In the genomic region with DNA sequence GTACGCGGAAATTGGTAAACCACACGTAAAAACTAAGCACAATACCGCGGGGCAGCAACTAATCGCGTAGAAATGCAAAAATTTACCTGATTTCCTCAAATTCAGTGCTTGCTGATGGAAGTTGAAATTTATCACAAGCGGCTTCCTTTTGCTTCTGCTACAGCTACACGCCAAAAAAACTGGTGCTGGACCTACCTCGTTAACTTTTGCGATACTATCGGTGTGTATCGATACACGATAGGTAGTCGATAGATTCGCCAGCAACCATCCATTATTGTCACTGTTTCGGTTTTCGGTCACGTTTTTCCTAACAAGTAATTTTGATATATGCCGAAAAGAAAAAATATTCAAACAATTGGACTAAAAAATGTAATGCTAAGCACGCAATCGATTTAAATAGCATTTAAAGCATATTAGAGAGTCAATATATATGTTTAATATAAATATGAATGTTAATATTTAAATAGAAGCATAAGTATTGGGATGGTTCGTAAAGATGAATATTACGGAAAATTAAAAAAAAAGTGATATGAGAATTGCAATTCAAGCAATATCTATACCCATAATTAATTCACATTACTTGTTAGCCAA, we compare ENCODE assay signal across 1 fruit fly cellular context.
TF ChIP-seq lines count a peak whose summit lies in the region.

Gene Sumo (minus strand): TSS at position 223 of the 591 bp plus-strand sequence.

TF ChIP-seq in whole organism, embryonic, 481 proteins besides CTCF, POLR2A, EP300 and RAD21 (continued from another document):
- TF ChIP-seq CG12299 (tag; optimal IDR thresholded peaks at IDR 0.05; lab: Kevin White, UChicago) (no peak), HLH54F (GFP tag; optimal IDR thresholded peaks at IDR 0.05; lab: Kevin White, UChicago) (no peak), hbn (GFP tag; IDR thresholded peaks at IDR 0.05; lab: Robert Waterston, UW; ENCODE audit: partially characterized antibody) (peak; percentile 96), fd102C (GFP tag; optimal IDR thresholded peaks at IDR 0.05; lab: Kevin White, UChicago) (no peak), CG9437 (GFP tag; optimal IDR thresholded peaks at IDR 0.05; lab: Kevin White, UChicago) (no peak), CG9817 (tag; optimal IDR thresholded peaks at IDR 0.05; lab: Kevin White, UChicago) (peak; percentile 27), ac (GFP tag; optimal IDR thresholded peaks at IDR 0.05; lab: Kevin White, UChicago) (no peak), pan (optimal IDR thresholded peaks at IDR 0.05; lab: Kevin White, UChicago) (no peak), pan (GFP tag; optimal IDR thresholded peaks at IDR 0.05 in 1 of 2, IDR thresholded peaks at IDR 0.05 in 1 of 2) (peak in 1 of 2 experiments; percentile 43), Sox100B (GFP tag; optimal IDR thresholded peaks at IDR 0.05; lab: Kevin White, UChicago) (peak; percentile 13), Usf (GFP tag; optimal IDR thresholded peaks at IDR 0.05; lab: Kevin White, UChicago) (peak; percentile 25), YL-1 (GFP tag; optimal IDR thresholded peaks at IDR 0.05; lab: Kevin White, UChicago) (peak; percentile 9), Ravus (GFP tag; IDR thresholded peaks at IDR 0.05; lab: Robert Waterston, UW) (no peak), CG14710 (tag; optimal IDR thresholded peaks at IDR 0.05; lab: Kevin White, UChicago) (peak; percentile 65), Sry-δ (GFP tag; optimal IDR thresholded peaks at IDR 0.05; lab: Kevin White, UChicago) (peak; percentile 91), CG1024 (GFP tag; IDR thresholded peaks at IDR 0.05; lab: Robert Waterston, UW) (0 out of 2 replicates have a peak, but pooled peaks have one; percentile 17), CG13287 (GFP tag; IDR thresholded peaks at IDR 0.05; lab: Robert Waterston, UW; ENCODE audit: partially characterized antibody) (peak; percentile 94), Dbx (GFP tag; IDR thresholded peaks at IDR 0.05; lab: Robert Waterston, UW) (peak; percentile 59; the same call in 2 of the 3 replicates), CG4854 (GFP tag; optimal IDR thresholded peaks at IDR 0.05; lab: Kevin White, UChicago) (no peak), aop (GFP tag; IDR thresholded peaks at IDR 0.05; lab: Robert Waterston, UW) (no peak), zfh1 (GFP tag; IDR thresholded peaks at IDR 0.05; lab: Robert Waterston, UW) (0 out of 3 replicates have a peak, but pooled peaks have one; percentile 26), sim (GFP tag; IDR thresholded peaks at IDR 0.05; lab: Robert Waterston, UW) (0 out of 2 replicates have a peak, but pooled peaks have one; percentile 11), H15 (GFP tag; IDR thresholded peaks at IDR 0.05; lab: Robert Waterston, UW) (0 out of 3 replicates have a peak, but pooled peaks have one; percentile 8), CG17612 (GFP tag; IDR thresholded peaks at IDR 0.05; lab: Robert Waterston, UW) (no peak), disco-r (GFP tag; optimal IDR thresholded peaks at IDR 0.05; lab: Kevin White, UChicago) (no peak), CG9797 (GFP tag; optimal IDR thresholded peaks at IDR 0.05; lab: Kevin White, UChicago) (peak; percentile 43), Hmr (GFP tag; optimal IDR thresholded peaks at IDR 0.05; lab: Kevin White, UChicago) (no peak), Doc3 (GFP tag; IDR thresholded peaks at IDR 0.05; lab: Robert Waterston, UW; ENCODE audit: partially characterized antibody) (peak; percentile 80), pzg (GFP tag; optimal IDR thresholded peaks at IDR 0.05; lab: Kevin White, UChicago) (peak; percentile 79), Elba2 (GFP tag; optimal IDR thresholded peaks at IDR 0.05; lab: Kevin White, UChicago) (no peak), her (GFP tag; optimal IDR thresholded peaks at IDR 0.05; lab: Kevin White, UChicago) (no peak), Atf3 (GFP tag; optimal IDR thresholded peaks at IDR 0.05; lab: Kevin White, UChicago) (no peak), CG12236 (GFP tag; optimal IDR thresholded peaks at IDR 0.05; lab: Kevin White, UChicago) (no peak), CG2875 (GFP tag; optimal IDR thresholded peaks at IDR 0.05; lab: Kevin White, UChicago) (no peak), Neu2 (GFP tag; optimal IDR thresholded peaks at IDR 0.05; lab: Kevin White, UChicago; ENCODE audit: borderline replicate concordance) (no peak), Antp (GFP tag; optimal IDR thresholded peaks at IDR 0.05; lab: Kevin White, UChicago) (no peak), wdn (GFP tag; IDR thresholded peaks at IDR 0.05; lab: Robert Waterston, UW) (no peak), Mad (GFP tag; optimal IDR thresholded peaks at IDR 0.05; lab: Kevin White, UChicago) (no peak), prd (optimal IDR thresholded peaks at IDR 0.05; lab: Kevin White, UChicago) (no peak), prd (GFP tag; IDR thresholded peaks at IDR 0.05; lab: Robert Waterston, UW) (no peak; the same call in 2 of the 3 replicates), ab (GFP tag; optimal IDR thresholded peaks at IDR 0.05; lab: Kevin White, UChicago) (no peak), CG7928 (GFP tag; optimal IDR thresholded peaks at IDR 0.05; lab: Kevin White, UChicago) (no peak), Vsx1 (GFP tag; optimal IDR thresholded peaks at IDR 0.05; lab: Kevin White, UChicago) (no peak), vfl (GFP tag; optimal IDR thresholded peaks at IDR 0.05; lab: Kevin White, UChicago) (no peak), CG11456 (GFP tag; IDR thresholded peaks at IDR 0.05; lab: Robert Waterston, UW) (peak; percentile 74; the same call in 2 of the 3 replicates), CG5953 (GFP tag; IDR thresholded peaks at IDR 0.05; lab: Robert Waterston, UW) (no peak), ase (GFP tag; IDR thresholded peaks at IDR 0.05; lab: Robert Waterston, UW) (no peak), BEAF-32 (GFP tag; optimal IDR thresholded peaks at IDR 0.05; lab: Kevin White, UChicago) (peak; percentile 98), ash1 (GFP tag; optimal IDR thresholded peaks at IDR 0.05; lab: Kevin White, UChicago) (no peak), CG16813 (GFP tag; IDR thresholded peaks at IDR 0.05; lab: Robert Waterston, UW; ENCODE audit: partially characterized antibody) (peak; percentile 100), chinmo (GFP tag; IDR thresholded peaks at IDR 0.05; lab: Robert Waterston, UW; ENCODE audit: partially characterized antibody) (peak; percentile 98), CG11696 (GFP tag; IDR thresholded peaks at IDR 0.05; lab: Robert Waterston, UW) (no peak), CG6854 (GFP tag; optimal IDR thresholded peaks at IDR 0.05; lab: Kevin White, UChicago) (no peak), row (GFP tag; IDR thresholded peaks at IDR 0.05; lab: Robert Waterston, UW) (peak; percentile 93), D (optimal IDR thresholded peaks at IDR 0.05; lab: Kevin White, UChicago) (no peak), D (GFP tag; optimal IDR thresholded peaks at IDR 0.05; lab: Kevin White, UChicago) (no peak), CG8765 (GFP tag; IDR thresholded peaks at IDR 0.05; lab: Robert Waterston, UW) (peak; percentile 25; the same call in 1 of the 2 replicates), amos (GFP tag; IDR thresholded peaks at IDR 0.05; lab: Robert Waterston, UW; ENCODE audit: partially characterized antibody) (peak; percentile 100), sens-2 (GFP tag; IDR thresholded peaks at IDR 0.05; lab: Robert Waterston, UW) (no peak), CG8944 (GFP tag; optimal IDR thresholded peaks at IDR 0.05; lab: Kevin White, UChicago) (no peak), Dref (GFP tag; IDR thresholded peaks at IDR 0.05; lab: Robert Waterston, UW) (peak; percentile 93), bbx (GFP tag; IDR thresholded peaks at IDR 0.05; lab: Robert Waterston, UW; ENCODE audit: partially characterized antibody) (peak; percentile 100), CG10147 (GFP tag; optimal IDR thresholded peaks at IDR 0.05; lab: Kevin White, UChicago) (peak; percentile 42), twi (tag; optimal IDR thresholded peaks at IDR 0.05; lab: Kevin White, UChicago) (peak; percentile 1)
TF ChIP-seq in whole organism, embryonic: peak in this region for 130.
